Worm (Caenorhabditis elegans): ENCODE results near the gene cest-10.

- no peak for TF ChIP-seq pes-1 (GFP tag; IDR thresholded peaks at IDR 0.05)
- TF ChIP-seq F13C5.2 (tag; optimal IDR thresholded peaks at IDR 0.05): no peak
- no peak for TF ChIP-seq tra-4 (tag; optimal IDR thresholded peaks at IDR 0.05)
- TF ChIP-seq sea-1 (GFP tag; conservative IDR thresholded peaks at IDR 0.05): no peak
- no peak for TF ChIP-seq scrt-1 (GFP tag; IDR thresholded peaks at IDR 0.05)
- no peak for TF ChIP-seq ama-1 (optimal IDR thresholded peaks at IDR 0.05)
- TF ChIP-seq ceh-13 (GFP tag; optimal IDR thresholded peaks at IDR 0.05): no peak
- TF ChIP-seq tbx-37 (GFP tag; conservative IDR thresholded peaks at IDR 0.05): no peak
- TF ChIP-seq flt-1 (GFP tag; IDR thresholded peaks at IDR 0.05): no peak
Observed at ce11 chrIV:7182818-7183217, 2.5 kb downstream of the cest-10 start.
